Worm (Caenorhabditis elegans) whole organism, L4 larva: ENCODE data around the gene srw-127.
A peak's percentile ranks its signal among the peaks of the same experiment; 100 is the strongest.

Source experiments
- F10B5.3 ChIP-seq: sonication (generic microtip); optimal IDR thresholded peaks from 2 replicates; lab custom pipeline; 2016; ENCODE audit warnings: mild to moderate bottlenecking, missing genetic modification characterization, missing compliant biosample characterization
- T20F7.1 ChIP-seq: fragments of 200-800 bp; sonication (Bioruptor generic); optimal IDR thresholded peaks from 2 replicates; lab custom pipeline; 2018; ENCODE audit warnings: mild to moderate bottlenecking, missing genetic modification characterization, missing compliant biosample characterization
- Y5F2A.4 ChIP-seq: fragments of 200-800 bp; sonication (Bioruptor generic); optimal IDR thresholded peaks from 2 replicates; lab custom pipeline; 2018; ENCODE audit warnings: mild to moderate bottlenecking, missing genetic modification characterization, missing compliant biosample characterization
- ZK337.2 ChIP-seq: fragments of 200-800 bp; sonication (Bioruptor generic); IDR thresholded peaks from 2 replicates; pipeline ENCODE4 v1.3.6; 2022; ENCODE audit warnings: missing genetic modification reagents, missing genetic modification characterization, missing compliant biosample characterization
- arid-1 ChIP-seq: fragments of 200-800 bp; sonication (Bioruptor generic); conservative IDR thresholded peaks from 2 replicates; pipeline ENCODE4 v1.3.6; 2022; ENCODE audit warnings: missing genetic modification reagents, missing genetic modification characterization, missing compliant biosample characterization
- ceh-20 ChIP-seq: fragments of 200-800 bp; sonication (Bioruptor generic); IDR thresholded peaks from 2 replicates; pipeline ENCODE4 v1.3.6; 2022; ENCODE audit warnings: missing genetic modification reagents, missing genetic modification characterization, missing compliant biosample characterization
- ces-1 ChIP-seq: fragments of 150-350 bp; sonication (generic microtip); optimal IDR thresholded peaks from 4 replicates; lab custom pipeline; 2014; ENCODE audit warnings: missing biosample characterization, missing genetic modification reagents, missing genetic modification characterization
- cey-2 ChIP-seq: sonication (generic microtip); optimal IDR thresholded peaks from 3 replicates; lab custom pipeline; 2017; ENCODE audit warnings: missing genetic modification characterization, mild to moderate bottlenecking, missing compliant biosample characterization, antibody characterized with exemption, borderline replicate concordance; ENCODE audit not compliant: insufficient read depth
- daf-16 ChIP-seq, 3 experiments: sonication (generic microtip); optimal IDR thresholded peaks; 2 replicates each; lab custom pipeline; 2016 to 2017; ENCODE audit warnings: missing genetic modification characterization in 3 of 3, missing genetic modification reagents in 3 of 3, mild to moderate bottlenecking in 2 of 3, missing compliant biosample characterization in 2 of 3, missing biosample characterization in 1 of 3, moderate library complexity in 1 of 3
- daf-19 ChIP-seq: fragments of 200-800 bp; sonication (Bioruptor generic); conservative IDR thresholded peaks from 2 replicates; pipeline ENCODE4 v1.3.6; 2022; ENCODE audit warnings: missing genetic modification characterization, missing compliant biosample characterization
- daf-8 ChIP-seq: fragments of 200-800 bp; sonication (Bioruptor generic); IDR thresholded peaks from 2 replicates; pipeline ENCODE4 v1.3.6; 2022; ENCODE audit warnings: missing genetic modification characterization, missing compliant biosample characterization
- dmd-6 ChIP-seq: fragments of 200-800 bp; sonication (Bioruptor generic); IDR thresholded peaks from 2 replicates; pipeline ENCODE4 v1.3.6; 2022; ENCODE audit warnings: missing genetic modification reagents, missing genetic modification characterization, missing compliant biosample characterization
- dmd-8 ChIP-seq: fragments of 200-800 bp; sonication (Bioruptor generic); IDR thresholded peaks from 2 replicates; pipeline ENCODE4 v1.3.6; 2022; ENCODE audit warnings: missing genetic modification characterization, missing compliant biosample characterization
- dmd-9 ChIP-seq: fragments of 200-800 bp; sonication (Bioruptor generic); IDR thresholded peaks from 2 replicates; pipeline ENCODE4 v1.3.6; 2022; ENCODE audit warnings: missing genetic modification reagents, missing genetic modification characterization, missing compliant biosample characterization
- dpl-1 ChIP-seq: fragments of 150-350 bp; optimal IDR thresholded peaks from 2 replicates; lab custom pipeline; 2014; ENCODE audit warnings: missing biosample characterization, missing genetic modification reagents, missing genetic modification characterization
- dve-1 ChIP-seq: sonication (generic microtip); optimal IDR thresholded peaks from 2 replicates; lab custom pipeline; 2017; ENCODE audit warnings: antibody characterized with exemption, mild to moderate bottlenecking, missing genetic modification characterization, missing compliant biosample characterization; ENCODE audit not compliant: insufficient read depth
- gei-8 ChIP-seq: fragments of 200-800 bp; sonication (Bioruptor generic); optimal IDR thresholded peaks from 2 replicates; lab custom pipeline; 2018; ENCODE audit warnings: mild to moderate bottlenecking, missing genetic modification characterization, missing compliant biosample characterization
- hif-1 ChIP-seq, 2 experiments: sonication (generic microtip); optimal IDR thresholded peaks; 2 replicates each; lab custom pipeline; 2016 to 2017; ENCODE audit warnings: missing compliant biosample characterization in 2 of 2, missing genetic modification characterization in 2 of 2, missing genetic modification reagents in 2 of 2, missing genotype in 2 of 2, mild to moderate bottlenecking in 1 of 2
- hlh-11 ChIP-seq: fragments of 200-800 bp; sonication (Bioruptor generic); optimal IDR thresholded peaks from 2 replicates; lab custom pipeline; 2018; ENCODE audit warnings: mild to moderate bottlenecking, missing genetic modification characterization, missing compliant biosample characterization
- hlh-30 ChIP-seq: sonication (generic microtip); optimal IDR thresholded peaks from 2 replicates; lab custom pipeline; 2017; ENCODE audit warnings: antibody characterized with exemption, mild to moderate bottlenecking, missing genetic modification characterization, missing compliant biosample characterization; ENCODE audit not compliant: insufficient read depth
- lin-29 ChIP-seq: fragments of 200-800 bp; sonication (Bioruptor generic); IDR thresholded peaks from 2 replicates; pipeline ENCODE4 v1.3.6; 2022; ENCODE audit warnings: missing genetic modification reagents, missing genetic modification characterization, missing compliant biosample characterization
- lin-38 ChIP-seq: fragments of 200-800 bp; sonication (Bioruptor generic); IDR thresholded peaks from 2 replicates; pipeline ENCODE4 v1.3.6; 2022; ENCODE audit warnings: missing genetic modification reagents, missing genetic modification characterization, missing compliant biosample characterization
- lsy-2 ChIP-seq, 2 experiments: fragments of 150-350 bp in 1 of 2; sonication (generic microtip) in 1 of 2; optimal IDR thresholded peaks; 2 replicates each; lab custom pipeline; 2014 to 2017; ENCODE audit warnings: missing biosample characterization in 2 of 2, missing genetic modification characterization in 2 of 2
- madf-9 ChIP-seq: fragments of 200-800 bp; sonication (Bioruptor generic); conservative IDR thresholded peaks from 2 replicates; pipeline ENCODE4 v1.3.6; 2022; ENCODE audit warnings: missing genetic modification reagents, missing genetic modification characterization, missing compliant biosample characterization
- mdl-1 ChIP-seq, 2 experiments: fragments of 150-350 bp in 1 of 2; sonication (generic microtip) in 1 of 2; optimal IDR thresholded peaks; 2 replicates each; lab custom pipeline; 2014 to 2017; ENCODE audit warnings: missing biosample characterization in 2 of 2, missing genetic modification characterization in 2 of 2
- mep-1 ChIP-seq: fragments of 150-350 bp; sonication (generic microtip); optimal IDR thresholded peaks from 3 replicates; lab custom pipeline; 2014; ENCODE audit warnings: missing biosample characterization, missing genetic modification characterization
- mes-2 ChIP-seq: sonication (generic microtip); optimal IDR thresholded peaks from 2 replicates; lab custom pipeline; 2016; ENCODE audit warnings: missing genotype, mild to moderate bottlenecking, missing genetic modification characterization, missing compliant biosample characterization; ENCODE audit not compliant: poor library complexity, severe bottlenecking
- mxl-2 ChIP-seq: fragments of 200-800 bp; sonication (Bioruptor generic); conservative IDR thresholded peaks from 2 replicates; pipeline ENCODE4 v1.3.6; 2022; ENCODE audit warnings: missing genetic modification reagents, missing genetic modification characterization, missing compliant biosample characterization
- mxl-3 ChIP-seq: fragments of 200-800 bp; sonication (Bioruptor generic); optimal IDR thresholded peaks from 2 replicates; lab custom pipeline; 2018; ENCODE audit warnings: mild to moderate bottlenecking, missing genetic modification characterization, missing compliant biosample characterization
- nhr-10 ChIP-seq: fragments of 150-350 bp; optimal IDR thresholded peaks from 2 replicates; lab custom pipeline; 2014; ENCODE audit warnings: missing biosample characterization, missing genetic modification characterization
- nhr-28 ChIP-seq: fragments of 150-350 bp; optimal IDR thresholded peaks from 2 replicates; lab custom pipeline; 2014; ENCODE audit warnings: missing biosample characterization, missing genetic modification characterization
- nhr-42 ChIP-seq: fragments of 200-800 bp; sonication (Bioruptor generic); IDR thresholded peaks from 2 replicates; pipeline ENCODE4 v1.3.6; 2022; ENCODE audit warnings: missing genetic modification characterization, missing compliant biosample characterization
- nhr-48 ChIP-seq: sonication (generic microtip); optimal IDR thresholded peaks from 2 replicates; lab custom pipeline; 2016; ENCODE audit warnings: mild to moderate bottlenecking, missing genetic modification characterization, missing compliant biosample characterization
- nhr-6 ChIP-seq: fragments of 150-350 bp; optimal IDR thresholded peaks from 2 replicates; lab custom pipeline; 2014; ENCODE audit warnings: missing biosample characterization, missing genetic modification characterization
- nhr-77 ChIP-seq: fragments of 150-350 bp; optimal IDR thresholded peaks from 2 replicates; lab custom pipeline; 2014; ENCODE audit warnings: missing biosample characterization, missing genetic modification characterization
- pqm-1 ChIP-seq: sonication (generic microtip); optimal IDR thresholded peaks from 2 replicates; lab custom pipeline; 2017; ENCODE audit warnings: missing biosample characterization, missing genetic modification characterization
- skn-1 ChIP-seq: fragments of 150-350 bp; optimal IDR thresholded peaks from 2 replicates; lab custom pipeline; 2014; ENCODE audit warnings: missing biosample characterization, missing genetic modification characterization
- snpc-4 ChIP-seq: fragments of 150-350 bp; optimal IDR thresholded peaks from 2 replicates; lab custom pipeline; 2014; ENCODE audit warnings: missing biosample characterization, missing genetic modification characterization
- spr-1 ChIP-seq: sonication (generic microtip); optimal IDR thresholded peaks from 2 replicates; lab custom pipeline; 2016; ENCODE audit warnings: mild to moderate bottlenecking, missing genetic modification characterization, missing compliant biosample characterization
- unc-62 ChIP-seq, 3 experiments: fragments of 150-350 bp in 1 of 3; sonication (generic microtip); optimal IDR thresholded peaks in 2 of 3; peaks in 1 of 3; 1 replicate in 1 of 3; 2 replicates in 2 of 3; lab custom pipeline; 2014 to 2017; ENCODE audit warnings: missing biosample characterization in 3 of 3, missing genetic modification characterization in 3 of 3, missing genetic modification reagents in 3 of 3, missing genotype in 1 of 3
- zfp-3 ChIP-seq: fragments of 200-800 bp; sonication (Bioruptor generic); conservative IDR thresholded peaks from 2 replicates; pipeline ENCODE4 v1.3.6; 2022; ENCODE audit warnings: missing genetic modification reagents, missing genetic modification characterization, missing compliant biosample characterization
- zip-11 ChIP-seq: fragments of 200-800 bp; sonication (Bioruptor generic); IDR thresholded peaks from 2 replicates; pipeline ENCODE4 v1.3.6; 2022; ENCODE audit warnings: missing genetic modification characterization, missing compliant biosample characterization
- zip-2 ChIP-seq: fragments of 150-350 bp; optimal IDR thresholded peaks from 2 replicates; lab custom pipeline; 2014; ENCODE audit warnings: missing biosample characterization, missing genetic modification characterization
- ztf-7 ChIP-seq: fragments of 150-350 bp; optimal IDR thresholded peaks from 2 replicates; lab custom pipeline; 2014; ENCODE audit warnings: missing biosample characterization, missing genetic modification characterization

srw-127 gene

ce11 chrV:6991771-6992170 lies 20.9 kb upstream of the srw-127 start, which contains the start of gene nhr-162:
Gene nhr-162, minus strand, starts transcription at chrV:6991871.
- TF ChIP-seq spr-1 (tag; lab: Kevin White, UChicago), result no peak
- TF ChIP-seq Y5F2A.4 (GFP tag; lab: Kevin White, UChicago), result no peak
- TF ChIP-seq F10B5.3 (tag; lab: Kevin White, UChicago), result no peak
- no peak for TF ChIP-seq zip-2
- TF ChIP-seq snpc-4 (tag; lab: Kevin White, UChicago), result no peak
- TF ChIP-seq unc-62 (GFP tag; optimal IDR thresholded peaks at IDR 0.05 in 1 of 2; lab: Kevin White, UChicago), result no peak
- TF ChIP-seq unc-62 (tag; optimal IDR thresholded peaks at IDR 0.05; lab: Kevin White, UChicago), result no peak
- TF ChIP-seq ces-1 (GFP tag; lab: Kevin White, UChicago), result no peak
- TF ChIP-seq daf-8 (GFP tag; lab: Robert Waterston, UW), result no peak
- no peak for TF ChIP-seq zfp-3 (GFP tag; lab: Robert Waterston, UW)
- no peak for TF ChIP-seq madf-9 (GFP tag; lab: Robert Waterston, UW)
- TF ChIP-seq arid-1 (GFP tag; lab: Robert Waterston, UW), result no peak
- TF ChIP-seq lin-38, result no peak
- no peak for TF ChIP-seq mxl-2 (GFP tag; lab: Robert Waterston, UW)

ce11 chrV:6993999-6994398 lies 18.7 kb upstream of the srw-127 start:
- TF ChIP-seq pqm-1 (tag; lab: Kevin White, UChicago), result peak; percentile 5
- peak; percentile 58 for TF ChIP-seq hlh-11 (tag; lab: Kevin White, UChicago)
- peak; percentile 73 for TF ChIP-seq nhr-48 (tag; lab: Kevin White, UChicago)
- peak; percentile 3 for TF ChIP-seq ztf-7 (tag; lab: Kevin White, UChicago)
- TF ChIP-seq zip-11 (GFP tag; lab: Robert Waterston, UW), result no peak
- peak in 1 of 2 experiments; percentile 49 for TF ChIP-seq hif-1 (tag; optimal IDR thresholded peaks at IDR 0.05; lab: Kevin White, UChicago)
- TF ChIP-seq dmd-6, result peak; percentile 93
- peak; percentile 1 for TF ChIP-seq T20F7.1
- TF ChIP-seq nhr-42 (GFP tag; lab: Robert Waterston, UW), result no peak
- peak; percentile 47 for TF ChIP-seq gei-8 (GFP tag; lab: Kevin White, UChicago)
- peak; percentile 77 for TF ChIP-seq dve-1 (tag; lab: Kevin White, UChicago)
- TF ChIP-seq daf-19 (GFP tag; lab: Robert Waterston, UW), result no peak
- peak; percentile 18 for TF ChIP-seq mes-2 (tag; lab: Kevin White, UChicago)
- peak in 1 of 2 experiments; percentile 66 for TF ChIP-seq mdl-1 (tag; optimal IDR thresholded peaks at IDR 0.05; lab: Kevin White, UChicago)
- TF ChIP-seq lsy-2 (tag; optimal IDR thresholded peaks at IDR 0.05; lab: Kevin White, UChicago), result peak in 1 of 2 experiments; percentile 27
- TF ChIP-seq ceh-20, result no peak
- peak; percentile 17 for TF ChIP-seq dpl-1 (GFP tag; lab: Kevin White, UChicago)
- TF ChIP-seq mep-1 (tag; lab: Kevin White, UChicago), result peak; percentile 14
- TF ChIP-seq dmd-8 (GFP tag; lab: Robert Waterston, UW), result no peak
- no peak for TF ChIP-seq nhr-77 (tag; lab: Kevin White, UChicago)
- no peak for TF ChIP-seq skn-1 (tag; lab: Kevin White, UChicago)
- TF ChIP-seq nhr-10 (tag; lab: Kevin White, UChicago), result peak; percentile 80
- TF ChIP-seq lin-29 (GFP tag; lab: Robert Waterston, UW), result no peak
- TF ChIP-seq mxl-3 (GFP tag; lab: Kevin White, UChicago), result peak; percentile 4
- TF ChIP-seq ces-1 (GFP tag; lab: Kevin White, UChicago), result no peak
- TF ChIP-seq daf-16 (GFP tag; optimal IDR thresholded peaks at IDR 0.05; lab: Kevin White, UChicago), result no peak
- peak; percentile 27 for TF ChIP-seq daf-16 (tag; optimal IDR thresholded peaks at IDR 0.05; lab: Kevin White, UChicago)
- TF ChIP-seq cey-2, result peak; percentile 79
- TF ChIP-seq ZK337.2 (GFP tag; lab: Robert Waterston, UW), result no peak
- TF ChIP-seq dmd-9 (GFP tag; lab: Robert Waterston, UW), result no peak
- peak; percentile 41 for TF ChIP-seq nhr-6 (tag; lab: Kevin White, UChicago)
- peak; percentile 84 for TF ChIP-seq nhr-28 (tag; lab: Kevin White, UChicago)
- peak; percentile 88 for TF ChIP-seq hlh-30 (tag; lab: Kevin White, UChicago)
